Worm (Caenorhabditis elegans) whole organism, midembryonic: ENCODE data around the gene sre-21.

Experiments
- T22C8.4 ChIP-seq: fragments of 200-800 bp; sonication (Bioruptor generic); IDR thresholded peaks from 2 replicates; pipeline ENCODE4 v1.3.6; 2022; ENCODE audit warnings: missing genetic modification characterization, missing compliant biosample characterization
- cog-1 ChIP-seq: sonication (generic microtip); optimal IDR thresholded peaks from 2 replicates; lab custom pipeline; 2016; ENCODE audit warnings: missing genetic modification characterization, missing compliant biosample characterization
- flt-1 ChIP-seq: fragments of 200-800 bp; sonication (Bioruptor generic); IDR thresholded peaks from 2 replicates; pipeline ENCODE4 v1.3.6; 2022; ENCODE audit warnings: missing genetic modification characterization, missing compliant biosample characterization
- klf-2 ChIP-seq: fragments of 200-800 bp; sonication (Bioruptor generic); conservative IDR thresholded peaks from 2 replicates; pipeline ENCODE4 v1.3.6; 2022; ENCODE audit warnings: missing genetic modification reagents, missing genetic modification characterization, missing compliant biosample characterization
- ref-1 ChIP-seq: fragments of 200-800 bp; sonication (Bioruptor generic); conservative IDR thresholded peaks from 2 replicates; pipeline ENCODE4 v1.3.6; 2022; ENCODE audit warnings: missing genetic modification reagents, missing genetic modification characterization, missing compliant biosample characterization
- ztf-23 ChIP-seq: fragments of 200-800 bp; sonication (Bioruptor generic); IDR thresholded peaks from 2 replicates; pipeline ENCODE4 v1.3.6; 2022; ENCODE audit warnings: missing genetic modification reagents, missing genetic modification characterization, missing compliant biosample characterization

ce11 chrV:17800538-17800937, 27.5 kb upstream of the sre-21 start, which contains the start of gene srh-287:
- TF ChIP-seq klf-2: no peak
- no peak for TF ChIP-seq ref-1
- no peak for TF ChIP-seq flt-1 (GFP tag; lab: Robert Waterston, UW)
- no peak for TF ChIP-seq cog-1 (tag; lab: Kevin White, UChicago)
- no peak for TF ChIP-seq T22C8.4 (GFP tag; lab: Robert Waterston, UW)
- no peak for TF ChIP-seq ztf-23 (GFP tag; lab: Robert Waterston, UW)
